Worm (Caenorhabditis elegans): ENCODE results near the gene R107.2.
A peak's percentile ranks its signal among the peaks of the same experiment; 100 is the strongest.

ce11 chrIII:9058959-9059534, 13.3 kb upstream of the R107.2 start, which contains the start of gene gst-1:
- TF ChIP-seq unc-62 (GFP tag; optimal IDR thresholded peaks at IDR 0.05 in 1 of 2), result peak in 1 of 2 experiments; percentile 93
- no peak for TF ChIP-seq unc-62 (tag; optimal IDR thresholded peaks at IDR 0.05)
- TF ChIP-seq F37D6.2 (tag; optimal IDR thresholded peaks at IDR 0.05), result no peak
